Worm (Caenorhabditis elegans): ENCODE measurements around the gene asp-4.

- no peak for TF ChIP-seq mdl-1 (tag; optimal IDR thresholded peaks at IDR 0.05)
- no peak for TF ChIP-seq lin-13 (GFP tag; optimal IDR thresholded peaks at IDR 0.05)
- no peak for TF ChIP-seq C34F6.9 (tag; optimal IDR thresholded peaks at IDR 0.05)
- TF ChIP-seq unc-62 (GFP tag; optimal IDR thresholded peaks at IDR 0.05), result no peak
- no peak for TF ChIP-seq nhr-77 (tag; optimal IDR thresholded peaks at IDR 0.05)
- TF ChIP-seq zag-1 (tag; optimal IDR thresholded peaks at IDR 0.05), result no peak
- no peak for TF ChIP-seq ama-1 (optimal IDR thresholded peaks at IDR 0.05)
- no peak for TF ChIP-seq fos-1 (tag; optimal IDR thresholded peaks at IDR 0.05)
- no peak for TF ChIP-seq Y55F3AM.14 (GFP tag; optimal IDR thresholded peaks at IDR 0.05)
- TF ChIP-seq nhr-23 (tag; optimal IDR thresholded peaks at IDR 0.05), result no peak
- no peak for TF ChIP-seq nhr-12 (tag; optimal IDR thresholded peaks at IDR 0.05)
- TF ChIP-seq ztf-11 (tag; optimal IDR thresholded peaks at IDR 0.05), result no peak
- TF ChIP-seq snpc-4 (tag; optimal IDR thresholded peaks at IDR 0.05), result no peak
- no peak for TF ChIP-seq egl-27 (tag; optimal IDR thresholded peaks at IDR 0.05)
Measured at ce11 chrX:13212528-13212927, 8.7 kb downstream of the asp-4 start.
